Fruit fly (Drosophila melanogaster) whole organism, embryonic: ENCODE results near the gene Phyhd1.
A peak's percentile ranks its signal among the peaks of the same experiment; 100 is the strongest.

Experiments
- ATbp ChIP-seq: fragments of 200-800 bp; sonication (Bioruptor generic); optimal IDR thresholded peaks from 2 replicates; lab custom pipeline; 2017; ENCODE audit warnings: missing biosample characterization, mild to moderate bottlenecking, missing genetic modification characterization, missing genetic modification reagents
- BEAF-32 ChIP-seq: fragments of 200-800 bp; sonication (Bioruptor generic); optimal IDR thresholded peaks from 3 replicates; lab custom pipeline; 2017; ENCODE audit warnings: missing biosample characterization, missing genetic modification characterization, mild to moderate bottlenecking, moderate library complexity, missing genetic modification reagents
- CG10209 ChIP-seq: fragments of 200-800 bp; sonication (Bioruptor generic); optimal IDR thresholded peaks from 3 replicates; lab custom pipeline; 2017; ENCODE audit warnings: missing biosample characterization, mild to moderate bottlenecking, missing genetic modification characterization, missing genetic modification reagents
- CG10979 ChIP-seq: fragments of 200-800 bp; sonication (Bioruptor generic); optimal IDR thresholded peaks from 2 replicates; lab custom pipeline; 2018; ENCODE audit warnings: missing biosample characterization, mild to moderate bottlenecking, missing genetic modification characterization, moderate library complexity
- CG11696 ChIP-seq: fragments of 200-800 bp; sonication (Bioruptor generic); IDR thresholded peaks from 2 replicates; pipeline ENCODE4 v1.3.6; 2022; ENCODE audit warnings: missing biosample characterization, missing genetic modification characterization
- CG12769 ChIP-seq: fragments of 200-800 bp; sonication (Bioruptor generic); optimal IDR thresholded peaks from 2 replicates; lab custom pipeline; 2019; ENCODE audit warnings: missing biosample characterization, mild to moderate bottlenecking, missing genetic modification characterization, moderate library complexity
- CG13287 ChIP-seq: fragments of 200-800 bp; sonication (Bioruptor generic); IDR thresholded peaks from 2 replicates; pipeline ENCODE4 v1.3.6; 2022; ENCODE audit warnings: missing biosample characterization, missing genetic modification characterization; ENCODE audit not compliant: partially characterized antibody
- CG1647 ChIP-seq: fragments of 200-800 bp; sonication (Bioruptor generic); optimal IDR thresholded peaks from 3 replicates; lab custom pipeline; 2016; ENCODE audit warnings: missing biosample characterization, missing genetic modification characterization
- CG17802 ChIP-seq: fragments of 200-800 bp; sonication (Bioruptor generic); optimal IDR thresholded peaks from 2 replicates; lab custom pipeline; 2018; ENCODE audit warnings: missing biosample characterization, mild to moderate bottlenecking, missing genetic modification characterization, moderate library complexity
- CG18262 ChIP-seq: fragments of 200-800 bp; optimal IDR thresholded peaks from 3 replicates; lab custom pipeline; 2019; ENCODE audit warnings: missing biosample characterization, mild to moderate bottlenecking, missing genetic modification characterization, moderate library complexity
- CG1832 ChIP-seq: fragments of 200-800 bp; sonication (Bioruptor generic); optimal IDR thresholded peaks from 2 replicates; lab custom pipeline; 2017; ENCODE audit warnings: missing biosample characterization, mild to moderate bottlenecking, missing genetic modification characterization, inconsistent platforms
- CG18599 ChIP-seq: fragments of 200-800 bp; sonication (Bioruptor generic); optimal IDR thresholded peaks from 3 replicates; lab custom pipeline; 2017; ENCODE audit warnings: missing biosample characterization, missing genetic modification characterization, mild to moderate bottlenecking, moderate library complexity, missing genetic modification reagents
- CG2120 ChIP-seq: fragments of 200-800 bp; sonication (Bioruptor generic); optimal IDR thresholded peaks from 3 replicates; lab custom pipeline; 2016; ENCODE audit warnings: missing biosample characterization, missing genetic modification characterization
- CG30431 ChIP-seq: fragments of 200-800 bp; sonication (Bioruptor generic); optimal IDR thresholded peaks from 2 replicates; lab custom pipeline; 2017; ENCODE audit warnings: missing biosample characterization, missing genetic modification characterization
- CG33213 ChIP-seq: fragments of 200-800 bp; sonication (Bioruptor generic); optimal IDR thresholded peaks from 3 replicates; lab custom pipeline; 2016; ENCODE audit warnings: missing biosample characterization, missing genetic modification characterization
- CG3407 ChIP-seq: fragments of 200-800 bp; sonication (Bioruptor generic); optimal IDR thresholded peaks from 2 replicates; lab custom pipeline; 2018; ENCODE audit warnings: missing biosample characterization, mild to moderate bottlenecking, missing genetic modification characterization
- CG3995 ChIP-seq: fragments of 200-800 bp; sonication (Bioruptor generic); optimal IDR thresholded peaks from 3 replicates; lab custom pipeline; 2016; ENCODE audit warnings: missing biosample characterization, missing genetic modification characterization
- CG4820 ChIP-seq: fragments of 200-800 bp; sonication (Bioruptor generic); optimal IDR thresholded peaks from 3 replicates; lab custom pipeline; 2016; ENCODE audit warnings: missing biosample characterization, missing genetic modification characterization
- CG6272 ChIP-seq: fragments of 200-800 bp; sonication (Bioruptor generic); IDR thresholded peaks from 2 replicates; pipeline ENCODE4 v1.3.6; 2022; ENCODE audit warnings: missing biosample characterization, missing genetic modification characterization
- CG6791 ChIP-seq: fragments of 200-800 bp; sonication (Bioruptor generic); IDR thresholded peaks from 3 replicates; pipeline ENCODE4 v1.3.6; 2022; ENCODE audit warnings: missing biosample characterization, missing genetic modification characterization; ENCODE audit not compliant: partially characterized antibody
- CG8388 ChIP-seq: fragments of 200-800 bp; sonication (Bioruptor generic); optimal IDR thresholded peaks from 2 replicates; lab custom pipeline; 2019; ENCODE audit warnings: missing biosample characterization, mild to moderate bottlenecking, missing genetic modification characterization, moderate library complexity
- Dad ChIP-seq: fragments of 200-800 bp; sonication (Bioruptor generic); optimal IDR thresholded peaks from 3 replicates; lab custom pipeline; 2016; ENCODE audit warnings: missing biosample characterization, missing genetic modification characterization
- Dfd ChIP-seq, 2 experiments: fragments of >200 bp; optimal IDR thresholded peaks; 2 replicates each; lab custom pipeline; 2017; ENCODE audit warnings: missing biosample characterization in 2 of 2, missing genetic modification characterization in 2 of 2
- Dip3 ChIP-seq: fragments of 200-800 bp; sonication (Bioruptor generic); optimal IDR thresholded peaks from 3 replicates; lab custom pipeline; 2016; ENCODE audit warnings: missing biosample characterization, missing genetic modification characterization
- Drgx ChIP-seq: fragments of 200-800 bp; sonication (Bioruptor generic); IDR thresholded peaks from 2 replicates; pipeline ENCODE4 v1.3.6; 2022; ENCODE audit warnings: missing biosample characterization, missing genetic modification characterization
- NC2β ChIP-seq: fragments of 200-800 bp; sonication (Bioruptor generic); optimal IDR thresholded peaks from 2 replicates; lab custom pipeline; 2016; ENCODE audit warnings: missing biosample characterization, missing genetic modification characterization
- Nf-YA ChIP-seq: fragments of 200-800 bp; sonication (Bioruptor generic); IDR thresholded peaks from 2 replicates; pipeline ENCODE4 v1.3.6; 2022; ENCODE audit warnings: missing biosample characterization, missing genetic modification characterization
- Nf-YC ChIP-seq: fragments of 200-800 bp; optimal IDR thresholded peaks from 3 replicates; lab custom pipeline; 2019; ENCODE audit warnings: missing biosample characterization, mild to moderate bottlenecking, missing genetic modification characterization, moderate library complexity
- Optix ChIP-seq: fragments of 200-800 bp; sonication (Bioruptor generic); IDR thresholded peaks from 3 replicates; pipeline ENCODE4 v1.3.6; 2022; ENCODE audit warnings: missing biosample characterization, missing genetic modification characterization
- Six4 ChIP-seq: fragments of 200-800 bp; sonication (Bioruptor generic); optimal IDR thresholded peaks from 2 replicates; lab custom pipeline; 2016; ENCODE audit warnings: missing biosample characterization, missing genetic modification characterization
- abd-A ChIP-seq: fragments of 200-800 bp; sonication (Bioruptor generic); optimal IDR thresholded peaks from 3 replicates; lab custom pipeline; 2019; ENCODE audit warnings: missing biosample characterization, mild to moderate bottlenecking, missing genetic modification characterization, moderate library complexity
- amos ChIP-seq: fragments of 200-800 bp; sonication (Bioruptor generic); IDR thresholded peaks from 2 replicates; pipeline ENCODE4 v1.3.6; 2022; ENCODE audit warnings: missing biosample characterization, missing genetic modification characterization; ENCODE audit not compliant: partially characterized antibody
- ash1 ChIP-seq: fragments of 200-800 bp; sonication (Bioruptor generic); optimal IDR thresholded peaks from 2 replicates; lab custom pipeline; 2018; ENCODE audit warnings: missing biosample characterization, mild to moderate bottlenecking, missing genetic modification characterization
- az2 ChIP-seq: fragments of 200-800 bp; sonication (Bioruptor generic); optimal IDR thresholded peaks from 3 replicates; lab custom pipeline; 2016; ENCODE audit warnings: missing biosample characterization, missing genetic modification characterization
- bbx ChIP-seq: fragments of 200-800 bp; sonication (Bioruptor generic); IDR thresholded peaks from 2 replicates; pipeline ENCODE4 v1.3.6; 2022; ENCODE audit warnings: missing biosample characterization, missing genetic modification characterization; ENCODE audit not compliant: partially characterized antibody
- bowl ChIP-seq: fragments of 200-800 bp; sonication (Bioruptor generic); IDR thresholded peaks from 2 replicates; pipeline ENCODE4 v1.3.6; 2022; ENCODE audit warnings: missing biosample characterization, missing genetic modification characterization
- chinmo ChIP-seq: fragments of 200-800 bp; sonication (Bioruptor generic); IDR thresholded peaks from 4 replicates; pipeline ENCODE4 v1.3.6; 2022; ENCODE audit warnings: missing biosample characterization, missing genetic modification characterization; ENCODE audit not compliant: partially characterized antibody
- dpn ChIP-seq, 2 experiments: fragments of 200-800 bp; sonication (Bioruptor generic); optimal IDR thresholded peaks; 3 replicates each; lab custom pipeline; 2016; ENCODE audit warnings: missing biosample characterization in 2 of 2, missing genetic modification characterization in 2 of 2
- ftz-f1 ChIP-seq: fragments of 200-800 bp; sonication (Bioruptor generic); optimal IDR thresholded peaks from 2 replicates; lab custom pipeline; 2016; ENCODE audit warnings: missing biosample characterization, missing genetic modification characterization
- h ChIP-seq: fragments of >200 bp; optimal IDR thresholded peaks from 2 replicates; lab custom pipeline; 2017
- hth ChIP-seq: fragments of >200 bp; optimal IDR thresholded peaks from 2 replicates; lab custom pipeline; 2017; ENCODE audit warnings: inconsistent platforms
- lmd ChIP-seq: fragments of 200-800 bp; sonication (Bioruptor generic); IDR thresholded peaks from 2 replicates; pipeline ENCODE4 v1.3.6; 2022; ENCODE audit warnings: missing biosample characterization, missing genetic modification characterization
- maf-S ChIP-seq: fragments of 200-800 bp; sonication (Bioruptor generic); optimal IDR thresholded peaks from 2 replicates; lab custom pipeline; 2016; ENCODE audit warnings: missing biosample characterization, missing genetic modification characterization
- pho ChIP-seq: fragments of 200-800 bp; sonication (Bioruptor generic); optimal IDR thresholded peaks from 2 replicates; lab custom pipeline; 2016; ENCODE audit warnings: missing biosample characterization, missing genetic modification characterization
- prd ChIP-seq, 3 experiments: fragments of >200 bp in 2 of 3; fragments of 200-800 bp in 1 of 3; sonication (Bioruptor generic) in 1 of 3; optimal IDR thresholded peaks in 2 of 3; IDR thresholded peaks in 1 of 3; 2 replicates in 2 of 3; 3 replicates in 1 of 3; pipeline versions ENCODE4 v1.3.6 to Lab custom; 2017 to 2022; ENCODE audit warnings: missing biosample characterization in 1 of 3, missing genetic modification characterization in 1 of 3
- schlank ChIP-seq: fragments of 200-800 bp; sonication (Bioruptor generic); optimal IDR thresholded peaks from 2 replicates; lab custom pipeline; 2018; ENCODE audit warnings: missing biosample characterization, mild to moderate bottlenecking, missing genetic modification characterization
- scrt ChIP-seq: fragments of 200-800 bp; sonication (Bioruptor generic); optimal IDR thresholded peaks from 2 replicates; lab custom pipeline; 2018; ENCODE audit warnings: missing biosample characterization, mild to moderate bottlenecking, missing genetic modification characterization, moderate library complexity
- slbo ChIP-seq: fragments of 200-800 bp; sonication (Bioruptor generic); IDR thresholded peaks from 2 replicates; pipeline ENCODE4 v1.3.6; 2022; ENCODE audit warnings: missing biosample characterization, missing genetic modification characterization
- ssp ChIP-seq: fragments of 200-800 bp; sonication (Bioruptor generic); IDR thresholded peaks from 2 replicates; pipeline ENCODE4 v1.3.6; 2022; ENCODE audit warnings: missing biosample characterization, missing genetic modification characterization
- vvl ChIP-seq: fragments of 200-800 bp; sonication (Bioruptor generic); IDR thresholded peaks from 2 replicates; pipeline ENCODE4 v1.3.6; 2022; ENCODE audit warnings: missing biosample characterization, missing genetic modification characterization

Phyhd1 gene

DNA sequence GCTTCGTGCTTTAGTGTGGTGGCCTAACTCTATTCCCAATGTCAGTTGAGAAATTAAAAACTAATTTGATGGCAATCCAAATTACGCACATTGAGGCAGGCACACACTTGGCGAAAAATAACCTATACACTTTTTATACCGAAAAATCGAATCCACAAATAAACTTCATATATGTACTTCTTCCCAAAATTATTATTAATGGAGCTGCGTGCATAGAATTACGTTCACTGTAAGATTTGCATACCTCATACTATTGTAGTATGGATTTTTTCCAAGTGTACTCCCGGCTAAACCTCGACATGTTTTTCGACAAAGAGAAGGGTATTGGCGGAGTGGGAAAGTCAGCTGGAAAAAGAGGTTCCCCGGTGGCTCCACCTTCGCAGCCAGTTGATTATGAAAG, 3.6 kb upstream of the Phyhd1 start (continued):
- peak; percentile 65 for TF ChIP-seq CG18262
- TF ChIP-seq Six4: no peak
- no peak for TF ChIP-seq Dfd (GFP tag; optimal IDR thresholded peaks at IDR 0.05; lab: Kevin White, UChicago)
- peak; percentile 75 for TF ChIP-seq slbo (GFP tag; lab: Robert Waterston, UW)
- TF ChIP-seq ftz-f1 (GFP tag; lab: Kevin White, UChicago): no peak
- TF ChIP-seq Dip3: peak; percentile 36
- TF ChIP-seq CG6272: peak; percentile 50
- TF ChIP-seq h (lab: Kevin White, UChicago): no peak
- TF ChIP-seq Drgx: peak; percentile 45
- peak; percentile 44 for TF ChIP-seq CG2120 (GFP tag; lab: Kevin White, UChicago)
- TF ChIP-seq scrt (GFP tag; lab: Kevin White, UChicago): peak; percentile 35
- peak; percentile 63 for TF ChIP-seq az2 (GFP tag; lab: Kevin White, UChicago)
- peak; percentile 83 for TF ChIP-seq vvl (GFP tag; lab: Robert Waterston, UW)
- TF ChIP-seq chinmo (GFP tag; lab: Robert Waterston, UW): no peak
- TF ChIP-seq Nf-YC (tag; lab: Kevin White, UChicago): peak; percentile 35
- no peak for TF ChIP-seq hth
- peak; percentile 41 for TF ChIP-seq CG17802 (tag; lab: Kevin White, UChicago)
- no peak for TF ChIP-seq CG3995
- peak; percentile 49; the same call in 1 of the 3 replicates for TF ChIP-seq Optix (GFP tag; lab: Robert Waterston, UW)
- TF ChIP-seq lmd (GFP tag; lab: Robert Waterston, UW): peak; percentile 75
- peak; percentile 22 for TF ChIP-seq NC2β
- TF ChIP-seq ash1 (GFP tag; lab: Kevin White, UChicago): no peak
- no peak for TF ChIP-seq CG13287
- TF ChIP-seq CG1647 (GFP tag; lab: Kevin White, UChicago): peak; percentile 71
- TF ChIP-seq CG4820 (GFP tag; lab: Kevin White, UChicago): peak; percentile 63
- peak; percentile 60 for TF ChIP-seq CG18599
- TF ChIP-seq dpn (GFP tag; optimal IDR thresholded peaks at IDR 0.05; lab: Kevin White, UChicago): peak; percentile 54 to 58
- no peak for TF ChIP-seq prd (optimal IDR thresholded peaks at IDR 0.05; lab: Kevin White, UChicago)
- peak; percentile 77 for TF ChIP-seq prd (GFP tag; IDR thresholded peaks at IDR 0.05; lab: Robert Waterston, UW)
- TF ChIP-seq maf-S (GFP tag; lab: Kevin White, UChicago): no peak
- TF ChIP-seq CG8388: peak; percentile 52
- TF ChIP-seq pho: peak; percentile 16
- no peak for TF ChIP-seq CG6791 (GFP tag; lab: Robert Waterston, UW)
- TF ChIP-seq CG12769 (tag; lab: Kevin White, UChicago): peak; percentile 62
- 0 out of 2 replicates have a peak, but pooled peaks have one; percentile 18 for TF ChIP-seq Nf-YA
- TF ChIP-seq CG1832 (GFP tag; lab: Kevin White, UChicago): no peak
- no peak for TF ChIP-seq bowl (GFP tag; lab: Robert Waterston, UW)
- 0 out of 2 replicates have a peak, but pooled peaks have one; percentile 28 for TF ChIP-seq CG11696 (GFP tag; lab: Robert Waterston, UW)
- TF ChIP-seq CG10209 (GFP tag; lab: Kevin White, UChicago): peak; percentile 46
- no peak for TF ChIP-seq schlank
- no peak for TF ChIP-seq bbx (GFP tag; lab: Robert Waterston, UW)
- TF ChIP-seq CG30431 (GFP tag; lab: Kevin White, UChicago): no peak
- peak; percentile 42 for TF ChIP-seq ATbp (GFP tag; lab: Kevin White, UChicago)
- TF ChIP-seq CG33213 (GFP tag; lab: Kevin White, UChicago): peak; percentile 2
- peak; percentile 56 for TF ChIP-seq CG10979 (tag; lab: Kevin White, UChicago)
- peak; percentile 34 for TF ChIP-seq CG3407 (GFP tag; lab: Kevin White, UChicago)
- no peak for TF ChIP-seq Dad (GFP tag; lab: Kevin White, UChicago)
- TF ChIP-seq BEAF-32 (GFP tag; lab: Kevin White, UChicago): no peak
- no peak for TF ChIP-seq amos (GFP tag; lab: Robert Waterston, UW)
- TF ChIP-seq ssp: no peak
- TF ChIP-seq abd-A (tag; lab: Kevin White, UChicago): no peak
